Worm (Caenorhabditis elegans) whole organism, L2 larva: ENCODE data around the gene zyg-9.

Experiments
- ZK546.5 ChIP-seq: sonication (generic microtip); optimal IDR thresholded peaks from 2 replicates; lab custom pipeline; 2017; ENCODE audit warnings: missing biosample characterization, missing genetic modification characterization
- aly-2 ChIP-seq: fragments of 150-350 bp; optimal IDR thresholded peaks from 2 replicates; lab custom pipeline; 2014; ENCODE audit warnings: missing biosample characterization, missing genetic modification characterization
- ceh-16 ChIP-seq: fragments of 150-350 bp; optimal IDR thresholded peaks from 2 replicates; lab custom pipeline; 2014; ENCODE audit warnings: missing biosample characterization, missing genetic modification characterization
- crh-2 ChIP-seq: sonication (generic microtip); optimal IDR thresholded peaks from 2 replicates; lab custom pipeline; 2017; ENCODE audit warnings: missing biosample characterization, missing genetic modification characterization
- egl-27 ChIP-seq: sonication (generic microtip); optimal IDR thresholded peaks from 3 replicates; lab custom pipeline; 2017; ENCODE audit warnings: missing biosample characterization, missing genetic modification reagents, missing genetic modification characterization
- elt-1 ChIP-seq: fragments of 150-350 bp; optimal IDR thresholded peaks from 2 replicates; lab custom pipeline; 2014; ENCODE audit warnings: missing biosample characterization, missing genetic modification characterization
- elt-3 ChIP-seq: sonication (generic microtip); optimal IDR thresholded peaks from 2 replicates; lab custom pipeline; 2017; ENCODE audit warnings: missing biosample characterization, missing genetic modification characterization
- fos-1 ChIP-seq: fragments of 150-350 bp; optimal IDR thresholded peaks from 2 replicates; lab custom pipeline; 2014; ENCODE audit warnings: missing biosample characterization, missing genetic modification characterization
- lsy-2 ChIP-seq, 2 experiments: fragments of 150-350 bp in 1 of 2; sonication (generic microtip) in 1 of 2; optimal IDR thresholded peaks; 2 replicates each; lab custom pipeline; 2014 to 2017; ENCODE audit warnings: missing biosample characterization in 2 of 2, missing genetic modification characterization in 2 of 2
- nhr-11 ChIP-seq: fragments of 150-350 bp; optimal IDR thresholded peaks from 2 replicates; lab custom pipeline; 2014; ENCODE audit warnings: missing biosample characterization, missing genetic modification characterization
- nhr-25 ChIP-seq: fragments of 150-350 bp; sonication (generic microtip); optimal IDR thresholded peaks from 3 replicates; lab custom pipeline; 2014; ENCODE audit warnings: missing biosample characterization, missing genetic modification characterization
- unc-55 ChIP-seq: fragments of 150-350 bp; sonication (generic microtip); optimal IDR thresholded peaks from 3 replicates; lab custom pipeline; 2014; ENCODE audit warnings: missing biosample characterization, missing genetic modification reagents, missing genetic modification characterization

zyg-9 gene

ce11 chrII:8504074-8504724 is 46.6 kb downstream of the zyg-9 start:
- TF ChIP-seq elt-1 (tag; lab: Kevin White, UChicago) (no peak), lsy-2 (tag; optimal IDR thresholded peaks at IDR 0.05; lab: Kevin White, UChicago) (peak in 1 of 2 experiments; percentile 0), elt-3 (tag; lab: Kevin White, UChicago) (no peak), unc-55 (no peak), fos-1 (peak; percentile 19), crh-2 (peak; percentile 28)

DNA sequence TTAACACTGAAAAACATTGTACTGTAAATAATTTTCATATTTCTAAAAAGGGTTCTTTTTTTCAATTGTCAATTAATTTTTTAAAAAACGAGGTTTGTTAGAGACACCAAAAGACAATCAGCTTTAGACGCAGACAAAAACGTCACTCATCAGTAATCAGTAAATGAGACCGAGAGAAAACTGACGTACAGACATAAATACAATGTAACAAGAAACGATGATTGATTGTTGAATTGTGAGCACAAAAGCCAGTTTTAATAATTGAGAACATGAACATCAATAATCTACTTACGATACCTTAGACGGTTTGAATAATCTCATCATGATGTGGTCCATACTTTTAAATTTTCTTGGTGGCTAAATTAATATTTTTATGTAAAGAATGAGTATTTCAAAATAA is 49.1 kb downstream of the zyg-9 start:
- TF ChIP-seq nhr-25 (no peak), fos-1 (peak; percentile 51)

DNA sequence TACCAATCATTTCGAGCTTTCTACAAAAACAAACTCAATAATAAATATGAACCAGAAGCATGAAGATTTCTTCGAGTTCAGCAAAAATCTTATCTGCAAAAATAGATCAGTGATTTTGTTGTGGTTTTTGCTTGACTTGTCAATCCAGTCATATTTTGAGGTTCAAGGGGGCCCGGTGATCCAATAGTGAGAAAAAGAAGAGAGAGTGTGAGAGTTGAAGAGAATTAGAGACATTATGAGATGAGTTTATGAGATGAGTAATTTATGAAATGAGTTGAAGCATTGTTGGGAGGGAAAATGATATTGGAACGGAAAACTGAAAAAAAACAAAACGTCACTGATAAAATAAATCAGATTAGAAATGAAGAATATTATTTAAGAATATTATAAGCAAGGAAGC is 51.3 kb downstream of the zyg-9 start, which contains the start of gene T13H5.1:
TSS of gene T13H5.1 (minus strand) at position 101 of the 400 bp plus-strand sequence.
- TF ChIP-seq nhr-11 (tag; lab: Kevin White, UChicago) = no peak
- TF ChIP-seq ceh-16 (tag; lab: Kevin White, UChicago) = no peak
- TF ChIP-seq aly-2 (tag; lab: Kevin White, UChicago) = no peak
- TF ChIP-seq ZK546.5 = no peak
- no peak for TF ChIP-seq egl-27 (tag; lab: Kevin White, UChicago)
